Worm (Caenorhabditis elegans): ENCODE data around the gene F13H8.1.

ce11 chrII:6294261-6294660 is 11.1 kb downstream of the F13H8.1 start, which contains the start of gene mps-1:
- TF ChIP-seq Y79H2A.3 (GFP tag; conservative IDR thresholded peaks at IDR 0.05), result no peak
- TF ChIP-seq F39B2.1 (GFP tag; IDR thresholded peaks at IDR 0.05), result no peak
- TF ChIP-seq tbp1 (GFP tag; optimal IDR thresholded peaks at IDR 0.05), result no peak
- no peak for TF ChIP-seq gei-17 (GFP tag; optimal IDR thresholded peaks at IDR 0.05)
- TF ChIP-seq hrde-1 (tag; optimal IDR thresholded peaks at IDR 0.05; ENCODE audit: borderline replicate concordance), result no peak
- TF ChIP-seq mes-4 (tag; optimal IDR thresholded peaks at IDR 0.05), result no peak
- no peak for TF ChIP-seq madf-8 (GFP tag; conservative IDR thresholded peaks at IDR 0.05)
- TF ChIP-seq F37B4.10 (GFP tag; IDR thresholded peaks at IDR 0.05), result no peak
- no peak for TF ChIP-seq attf-6 (GFP tag; IDR thresholded peaks at IDR 0.05)
- no peak for TF ChIP-seq akir-1 (GFP tag; optimal IDR thresholded peaks at IDR 0.05)
- no peak for TF ChIP-seq snpc-4 (GFP tag; optimal IDR thresholded peaks at IDR 0.05)
- TF ChIP-seq snpc-4 (tag; optimal IDR thresholded peaks at IDR 0.05), result no peak
- no peak for TF ChIP-seq pbrm-1 (GFP tag; IDR thresholded peaks at IDR 0.05)
